Worm (Caenorhabditis elegans) whole organism, L3 larva: ENCODE measurements around the gene Y57E12AL.6.

Experiments used
- R02D3.7 ChIP-seq: fragments of 150-350 bp; optimal IDR thresholded peaks from 2 replicates; lab custom pipeline; 2014; ENCODE audit warnings: missing biosample characterization, missing genetic modification characterization
- ZK546.5 ChIP-seq: sonication (generic microtip); optimal IDR thresholded peaks from 2 replicates; lab custom pipeline; 2017; ENCODE audit warnings: missing biosample characterization, missing genetic modification characterization
- aly-2 ChIP-seq: fragments of 150-350 bp; optimal IDR thresholded peaks from 2 replicates; lab custom pipeline; 2014; ENCODE audit warnings: missing biosample characterization, missing genetic modification characterization
- ama-1 ChIP-seq: fragments of 150-350 bp; optimal IDR thresholded peaks from 2 replicates; lab custom pipeline; 2018
- ceh-16 ChIP-seq: sonication (generic microtip); optimal IDR thresholded peaks from 2 replicates; lab custom pipeline; 2017; ENCODE audit warnings: missing biosample characterization, missing genetic modification characterization
- ceh-28 ChIP-seq: fragments of 150-350 bp; optimal IDR thresholded peaks from 2 replicates; lab custom pipeline; 2014; ENCODE audit warnings: missing biosample characterization, missing genetic modification reagents, missing genetic modification characterization
- ceh-82 ChIP-seq: fragments of 150-350 bp; optimal IDR thresholded peaks from 2 replicates; lab custom pipeline; 2014; ENCODE audit warnings: missing biosample characterization, missing genetic modification characterization
- ceh-9 ChIP-seq: sonication (generic microtip); optimal IDR thresholded peaks from 2 replicates; lab custom pipeline; 2018; ENCODE audit warnings: missing biosample characterization, missing genetic modification characterization
- egl-27 ChIP-seq: sonication (generic microtip); optimal IDR thresholded peaks from 4 replicates; lab custom pipeline; 2017; ENCODE audit warnings: missing biosample characterization, missing genetic modification reagents, missing genetic modification characterization
- egl-5 ChIP-seq: fragments of 150-350 bp; optimal IDR thresholded peaks from 2 replicates; lab custom pipeline; 2017; ENCODE audit warnings: missing biosample characterization, missing genetic modification reagents, missing genetic modification characterization, inconsistent platforms
- elt-1 ChIP-seq: fragments of 150-350 bp; optimal IDR thresholded peaks from 2 replicates; lab custom pipeline; 2014; ENCODE audit warnings: missing biosample characterization, missing genetic modification characterization
- elt-2 ChIP-seq: sonication (generic microtip); optimal IDR thresholded peaks from 2 replicates; lab custom pipeline; 2016; ENCODE audit warnings: missing genetic modification reagents, mild to moderate bottlenecking, missing genetic modification characterization, missing compliant biosample characterization
- elt-3 ChIP-seq, 3 experiments: fragments of 150-350 bp in 1 of 3; sonication (generic microtip) in 2 of 3; optimal IDR thresholded peaks; 2 replicates in 2 of 3; 4 replicates in 1 of 3; lab custom pipeline; 2014 to 2017; ENCODE audit warnings: missing biosample characterization in 3 of 3, missing genetic modification characterization in 3 of 3
- eor-1 ChIP-seq, 2 experiments: fragments of 150-350 bp; optimal IDR thresholded peaks; 2 replicates each; lab custom pipeline; 2014 to 2018; ENCODE audit warnings: missing biosample characterization in 2 of 2, missing genetic modification characterization in 2 of 2
- fkh-10 ChIP-seq: sonication (generic microtip); optimal IDR thresholded peaks from 2 replicates; lab custom pipeline; 2017; ENCODE audit warnings: missing biosample characterization, missing genetic modification reagents, missing genetic modification characterization
- fkh-2 ChIP-seq: fragments of 150-350 bp; optimal IDR thresholded peaks from 2 replicates; lab custom pipeline; 2014; ENCODE audit warnings: missing biosample characterization, missing genetic modification reagents, missing genetic modification characterization
- fos-1 ChIP-seq: fragments of 150-350 bp; optimal IDR thresholded peaks from 2 replicates; lab custom pipeline; 2014; ENCODE audit warnings: missing biosample characterization, missing genetic modification characterization
- hmg-11 ChIP-seq: sonication (generic microtip); optimal IDR thresholded peaks from 2 replicates; lab custom pipeline; 2016; ENCODE audit warnings: missing genetic modification characterization, missing compliant biosample characterization
- jun-1 ChIP-seq: fragments of 150-350 bp; optimal IDR thresholded peaks from 2 replicates; lab custom pipeline; 2014; ENCODE audit warnings: missing biosample characterization, missing genetic modification reagents, missing genetic modification characterization
- lin-15B ChIP-seq: fragments of 150-350 bp; optimal IDR thresholded peaks from 2 replicates; lab custom pipeline; 2014; ENCODE audit warnings: missing biosample characterization, missing genetic modification characterization
- mdl-1 ChIP-seq: fragments of 150-350 bp; optimal IDR thresholded peaks from 2 replicates; lab custom pipeline; 2014; ENCODE audit warnings: missing biosample characterization, missing genetic modification characterization
- mml-1 ChIP-seq: fragments of 150-350 bp; sonication (generic microtip); optimal IDR thresholded peaks from 3 replicates; lab custom pipeline; 2014; ENCODE audit warnings: missing biosample characterization, missing genetic modification characterization
- nhr-11 ChIP-seq: fragments of 150-350 bp; optimal IDR thresholded peaks from 2 replicates; lab custom pipeline; 2014; ENCODE audit warnings: missing biosample characterization, missing genetic modification characterization
- nhr-23 ChIP-seq: fragments of 150-350 bp; optimal IDR thresholded peaks from 2 replicates; lab custom pipeline; 2014; ENCODE audit warnings: missing biosample characterization, missing genetic modification reagents, missing genetic modification characterization
- nhr-237 ChIP-seq: fragments of 150-350 bp; optimal IDR thresholded peaks from 2 replicates; lab custom pipeline; 2014; ENCODE audit warnings: missing biosample characterization, missing genetic modification characterization
- nhr-25 ChIP-seq: sonication (generic microtip); optimal IDR thresholded peaks from 2 replicates; lab custom pipeline; 2017; ENCODE audit warnings: missing biosample characterization, missing genetic modification characterization
- nhr-28 ChIP-seq: fragments of 150-350 bp; optimal IDR thresholded peaks from 2 replicates; lab custom pipeline; 2014; ENCODE audit warnings: missing biosample characterization, missing genetic modification characterization
- nhr-43 ChIP-seq: sonication (generic microtip); optimal IDR thresholded peaks from 2 replicates; lab custom pipeline; 2016; ENCODE audit warnings: mild to moderate bottlenecking, missing genetic modification characterization, missing compliant biosample characterization; ENCODE audit not compliant: poor library complexity, severe bottlenecking
- nhr-67 ChIP-seq: fragments of 150-350 bp; optimal IDR thresholded peaks from 2 replicates; lab custom pipeline; 2014; ENCODE audit warnings: missing biosample characterization, missing genetic modification characterization
- pha-4 ChIP-seq: fragments of 150-350 bp; optimal IDR thresholded peaks from 2 replicates; lab custom pipeline; 2014; ENCODE audit warnings: missing biosample characterization, missing genetic modification reagents, missing genetic modification characterization
- pqm-1 ChIP-seq: fragments of 150-350 bp; optimal IDR thresholded peaks from 2 replicates; lab custom pipeline; 2017; ENCODE audit warnings: missing biosample characterization, missing genetic modification characterization, inconsistent platforms
- sea-2 ChIP-seq: fragments of 150-350 bp; sonication (generic microtip); optimal IDR thresholded peaks from 4 replicates; lab custom pipeline; 2014; ENCODE audit warnings: missing biosample characterization, missing genetic modification reagents, missing genetic modification characterization
- skn-1 ChIP-seq: fragments of 150-350 bp; optimal IDR thresholded peaks from 2 replicates; lab custom pipeline; 2014; ENCODE audit warnings: missing biosample characterization, missing genetic modification characterization
- snpc-4 ChIP-seq: fragments of 150-350 bp; optimal IDR thresholded peaks from 2 replicates; lab custom pipeline; 2014; ENCODE audit warnings: missing biosample characterization, missing genetic modification characterization
- tbx-2 ChIP-seq: sonication (generic microtip); optimal IDR thresholded peaks from 2 replicates; lab custom pipeline; 2016; ENCODE audit warnings: mild to moderate bottlenecking, missing genetic modification characterization, missing compliant biosample characterization
- unc-39 ChIP-seq: sonication (generic microtip); optimal IDR thresholded peaks from 4 replicates; lab custom pipeline; 2017; ENCODE audit warnings: missing biosample characterization, missing genetic modification characterization
- unc-62 ChIP-seq: fragments of 150-350 bp; sonication (generic microtip); optimal IDR thresholded peaks from 4 replicates; lab custom pipeline; 2014; ENCODE audit warnings: missing biosample characterization, missing genetic modification reagents, missing genetic modification characterization
- zag-1 ChIP-seq: fragments of 150-350 bp; optimal IDR thresholded peaks from 2 replicates; lab custom pipeline; 2014; ENCODE audit warnings: missing biosample characterization, missing genetic modification characterization
- ztf-4 ChIP-seq: fragments of 150-350 bp; optimal IDR thresholded peaks from 2 replicates; lab custom pipeline; 2014; ENCODE audit warnings: missing biosample characterization, missing genetic modification characterization

The Y57E12AL.6 gene

DNA sequence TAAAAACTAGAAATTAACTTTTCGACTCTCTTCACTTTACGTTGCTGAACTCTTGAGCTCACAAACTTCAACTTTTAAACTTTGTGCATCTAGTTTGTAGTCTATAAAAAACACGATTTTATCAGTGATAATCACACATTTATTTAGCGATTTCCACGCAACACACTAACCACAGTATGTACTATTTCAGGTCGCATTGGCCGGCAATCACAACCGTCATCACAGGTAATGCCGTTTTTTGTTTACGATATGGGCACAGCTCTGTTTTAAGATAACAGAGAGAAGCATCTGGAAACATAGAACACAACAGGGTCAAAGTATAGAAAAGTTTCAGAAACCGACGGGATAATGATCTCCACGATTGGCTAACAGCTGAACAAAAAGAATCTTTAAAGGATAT is 15.9 kb upstream of the Y57E12AL.6 start:
- TF ChIP-seq unc-62 (no peak), pha-4 (tag; lab: Kevin White, UChicago) (peak; percentile 51), elt-2 (tag; lab: Kevin White, UChicago) (peak; percentile 88), ceh-9 (tag; lab: Kevin White, UChicago) (no peak), ceh-16 (tag; lab: Kevin White, UChicago) (no peak), eor-1 (tag; optimal IDR thresholded peaks at IDR 0.05; lab: Kevin White, UChicago) (no peak), nhr-11 (tag; lab: Kevin White, UChicago) (no peak), jun-1 (no peak), tbx-2 (tag; lab: Kevin White, UChicago) (no peak), mml-1 (tag; lab: Kevin White, UChicago) (no peak), hmg-11 (tag; lab: Kevin White, UChicago) (no peak), pqm-1 (tag; lab: Kevin White, UChicago) (peak; percentile 76)

ce11 chrV:7075646-7076045 is 15.4 kb upstream of the Y57E12AL.6 start, which contains the start of gene npa-1:
TSS of gene npa-1 (plus strand) at chrV:7075787.
- TF ChIP-seq ceh-82 (tag; lab: Kevin White, UChicago) (no peak), elt-2 (tag; lab: Kevin White, UChicago) (peak; percentile 48), pqm-1 (tag; lab: Kevin White, UChicago) (peak; percentile 63)

DNA sequence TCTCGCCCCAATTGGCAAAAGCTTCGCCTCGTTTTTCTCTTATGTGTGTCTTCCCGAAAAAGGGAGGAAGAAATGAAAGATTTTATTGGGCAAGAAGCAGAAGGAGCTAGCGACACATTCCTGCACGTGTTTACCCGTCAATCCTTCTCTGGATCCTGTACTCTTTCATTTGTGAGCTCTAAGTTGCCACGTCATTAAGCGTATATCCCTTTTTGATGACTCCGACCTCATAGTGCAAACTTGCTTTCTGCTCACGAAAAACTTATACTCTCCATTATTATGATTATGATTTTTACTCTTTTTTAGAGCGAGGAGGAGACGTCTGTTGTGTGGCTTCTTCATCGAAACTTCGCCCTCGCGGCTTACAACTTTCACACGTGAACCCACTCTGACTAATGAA is 12.0 kb upstream of the Y57E12AL.6 start, which contains the start of gene F27B10.1:
Gene F27B10.1 (plus strand): TSS at position 301 of the 400 bp plus-strand sequence.
- TF ChIP-seq R02D3.7 (tag; lab: Kevin White, UChicago) = no peak
- no peak for TF ChIP-seq elt-1 (tag; lab: Kevin White, UChicago)
- no peak for TF ChIP-seq ztf-4 (tag; lab: Kevin White, UChicago)
- no peak for TF ChIP-seq aly-2 (tag; lab: Kevin White, UChicago)
- TF ChIP-seq mdl-1 = no peak
- TF ChIP-seq ceh-28 = no peak
- TF ChIP-seq egl-27 (tag; lab: Kevin White, UChicago) = no peak
- TF ChIP-seq nhr-237 (tag; lab: Kevin White, UChicago) = no peak
- no peak for TF ChIP-seq fkh-2 (tag; lab: Kevin White, UChicago)
- no peak for TF ChIP-seq lin-15B
- no peak for TF ChIP-seq fos-1 (tag; lab: Kevin White, UChicago)
- TF ChIP-seq fkh-10 (GFP tag; lab: Kevin White, UChicago) = no peak

DNA sequence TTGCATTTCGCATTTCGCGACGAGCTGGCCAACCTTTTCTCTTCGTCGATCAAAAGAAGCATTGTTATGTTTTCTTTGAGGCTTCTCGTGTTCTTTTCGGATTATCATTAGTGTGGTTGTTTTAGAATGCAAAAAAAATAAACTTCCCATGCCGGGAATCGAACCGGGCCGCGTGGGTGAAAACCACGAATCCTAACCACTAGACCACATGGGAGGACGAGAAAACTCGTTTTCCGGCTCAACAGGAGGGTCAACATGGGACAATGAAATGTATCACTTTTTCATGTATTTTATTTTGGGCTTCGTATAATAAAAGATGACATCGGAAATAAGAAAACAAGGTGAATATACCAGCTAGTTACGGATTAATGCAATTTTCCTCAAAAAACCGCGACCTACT is 9.3 kb upstream of the Y57E12AL.6 start:
- no peak for TF ChIP-seq unc-62
- TF ChIP-seq elt-3 (tag; optimal IDR thresholded peaks at IDR 0.05; lab: Kevin White, UChicago) = no peak
- no peak for TF ChIP-seq hmg-11 (tag; lab: Kevin White, UChicago)
- TF ChIP-seq egl-5 (tag; lab: Kevin White, UChicago) = no peak
- no peak for TF ChIP-seq fkh-10 (GFP tag; lab: Kevin White, UChicago)
- TF ChIP-seq ztf-4 (tag; lab: Kevin White, UChicago) = no peak
- TF ChIP-seq sea-2 = no peak
- TF ChIP-seq mdl-1 = no peak
- no peak for TF ChIP-seq nhr-25 (tag; lab: Kevin White, UChicago)
- no peak for TF ChIP-seq unc-39 (tag; lab: Kevin White, UChicago)
- TF ChIP-seq skn-1 (tag; lab: Kevin White, UChicago) = no peak
- no peak for TF ChIP-seq snpc-4 (tag; lab: Kevin White, UChicago)
- no peak for TF ChIP-seq lin-15B
- TF ChIP-seq tbx-2 (tag; lab: Kevin White, UChicago) = no peak
- TF ChIP-seq mml-1 (tag; lab: Kevin White, UChicago) = no peak
- TF ChIP-seq ZK546.5 = no peak
- TF ChIP-seq ceh-9 (tag; lab: Kevin White, UChicago) = no peak
- no peak for TF ChIP-seq R02D3.7 (tag; lab: Kevin White, UChicago)
- TF ChIP-seq, all 47 proteins: peak for 0

ce11 chrV:7068861-7069260 is 8.6 kb upstream of the Y57E12AL.6 start:
- TF ChIP-seq hmg-11 (tag; lab: Kevin White, UChicago) (no peak), nhr-11 (tag; lab: Kevin White, UChicago) (no peak), ama-1 (lab: Kevin White, UChicago) (no peak), unc-39 (tag; lab: Kevin White, UChicago) (no peak), zag-1 (tag; lab: Kevin White, UChicago) (no peak), jun-1 (no peak), pqm-1 (tag; lab: Kevin White, UChicago) (no peak), nhr-23 (tag; lab: Kevin White, UChicago) (no peak), ceh-9 (tag; lab: Kevin White, UChicago) (no peak), nhr-67 (no peak), nhr-43 (tag; lab: Kevin White, UChicago) (no peak), nhr-237 (tag; lab: Kevin White, UChicago) (no peak), nhr-28 (tag; lab: Kevin White, UChicago) (no peak)
- TF ChIP-seq, all 47 proteins: peak for 0
